Fruit fly (Drosophila melanogaster) whole organism, embryonic: ENCODE results near the gene CG7149.

Experiments used
- CG10321 ChIP-seq: fragments of 200-800 bp; sonication (Bioruptor generic); IDR thresholded peaks from 2 replicates; pipeline ENCODE4 v1.3.6; 2022; ENCODE audit warnings: missing biosample characterization, missing genetic modification characterization
- CG10366 ChIP-seq: fragments of 200-800 bp; sonication (Bioruptor generic); IDR thresholded peaks from 2 replicates; pipeline ENCODE4 v1.3.6; 2022; ENCODE audit warnings: missing biosample characterization, missing genetic modification characterization
- CG11723 ChIP-seq: fragments of 200-800 bp; sonication (Bioruptor generic); optimal IDR thresholded peaks from 2 replicates; lab custom pipeline; 2017; ENCODE audit warnings: missing biosample characterization, mild to moderate bottlenecking, missing genetic modification characterization
- CG15011 ChIP-seq: fragments of 200-800 bp; sonication (Bioruptor generic); optimal IDR thresholded peaks from 3 replicates; lab custom pipeline; 2018; ENCODE audit warnings: missing biosample characterization, mild to moderate bottlenecking, missing genetic modification characterization
- CG15073 ChIP-seq: fragments of 200-800 bp; sonication (Bioruptor generic); optimal IDR thresholded peaks from 2 replicates; lab custom pipeline; 2016; ENCODE audit warnings: missing biosample characterization, missing genetic modification characterization
- CG16863 ChIP-seq: fragments of 200-800 bp; sonication (Bioruptor generic); optimal IDR thresholded peaks from 3 replicates; lab custom pipeline; 2016; ENCODE audit warnings: missing biosample characterization, missing genetic modification characterization
- CG17612 ChIP-seq: fragments of 200-800 bp; sonication (Bioruptor generic); IDR thresholded peaks from 2 replicates; pipeline ENCODE4 v1.3.6; 2022; ENCODE audit warnings: missing biosample characterization, missing genetic modification characterization
- CG2889 ChIP-seq: fragments of 200-800 bp; sonication (Bioruptor generic); IDR thresholded peaks from 3 replicates; pipeline ENCODE4 v1.3.6; 2022; ENCODE audit warnings: missing biosample characterization, missing genetic modification characterization
- CG32772 ChIP-seq: fragments of 200-800 bp; sonication (Bioruptor generic); IDR thresholded peaks from 2 replicates; pipeline ENCODE4 v1.3.6; 2022; ENCODE audit warnings: missing biosample characterization, missing genetic modification characterization
- CG3281 ChIP-seq: fragments of 200-800 bp; sonication (Bioruptor generic); optimal IDR thresholded peaks from 3 replicates; lab custom pipeline; 2017; ENCODE audit warnings: missing biosample characterization, mild to moderate bottlenecking, missing genetic modification characterization
- CG3407 ChIP-seq: fragments of 200-800 bp; sonication (Bioruptor generic); optimal IDR thresholded peaks from 2 replicates; lab custom pipeline; 2018; ENCODE audit warnings: missing biosample characterization, mild to moderate bottlenecking, missing genetic modification characterization
- CG4360 ChIP-seq: fragments of 200-800 bp; sonication (Bioruptor generic); IDR thresholded peaks from 2 replicates; pipeline ENCODE4 v1.3.6; 2022; ENCODE audit warnings: missing biosample characterization, missing genetic modification characterization
- CG4730 ChIP-seq: fragments of 200-800 bp; sonication (Bioruptor generic); IDR thresholded peaks from 2 replicates; pipeline ENCODE4 v1.3.6; 2022; ENCODE audit warnings: missing biosample characterization, missing genetic modification characterization
- CG7372 ChIP-seq: fragments of 200-800 bp; sonication (Bioruptor generic); IDR thresholded peaks from 2 replicates; pipeline ENCODE4 v1.3.6; 2022; ENCODE audit warnings: missing biosample characterization, missing genetic modification characterization
- CG7556 ChIP-seq: fragments of 200-800 bp; sonication (Bioruptor generic); optimal IDR thresholded peaks from 2 replicates; lab custom pipeline; 2017; ENCODE audit warnings: missing biosample characterization, mild to moderate bottlenecking, missing genetic modification characterization
- CG7963 ChIP-seq: fragments of 200-800 bp; sonication (Bioruptor generic); IDR thresholded peaks from 3 replicates; pipeline ENCODE4 v1.3.6; 2022; ENCODE audit warnings: missing biosample characterization, missing genetic modification characterization; ENCODE audit not compliant: partially characterized antibody
- CG8944 ChIP-seq: fragments of 200-800 bp; sonication (Bioruptor generic); optimal IDR thresholded peaks from 3 replicates; lab custom pipeline; 2016; ENCODE audit warnings: missing biosample characterization, missing genetic modification characterization
- CG9932 ChIP-seq: fragments of 200-800 bp; sonication (Bioruptor generic); IDR thresholded peaks from 2 replicates; pipeline ENCODE4 v1.3.6; 2022; ENCODE audit warnings: missing biosample characterization, missing genetic modification characterization
- Dad ChIP-seq: fragments of 200-800 bp; sonication (Bioruptor generic); optimal IDR thresholded peaks from 3 replicates; lab custom pipeline; 2016; ENCODE audit warnings: missing biosample characterization, missing genetic modification characterization
- Dbx ChIP-seq: fragments of 200-800 bp; sonication (Bioruptor generic); IDR thresholded peaks from 3 replicates; pipeline ENCODE4 v1.3.6; 2022; ENCODE audit warnings: missing biosample characterization, missing genetic modification characterization
- Doc2 ChIP-seq: fragments of 200-800 bp; sonication (Bioruptor generic); IDR thresholded peaks from 2 replicates; pipeline ENCODE4 v1.3.6; 2022; ENCODE audit warnings: missing biosample characterization, missing genetic modification characterization
- Gsc ChIP-seq: fragments of 200-800 bp; sonication (Bioruptor generic); IDR thresholded peaks from 2 replicates; pipeline ENCODE4 v1.3.6; 2022; ENCODE audit warnings: missing biosample characterization, missing genetic modification characterization
- Lim3 ChIP-seq: fragments of 200-800 bp; sonication (Bioruptor generic); IDR thresholded peaks from 2 replicates; pipeline ENCODE4 v1.3.6; 2022; ENCODE audit warnings: missing biosample characterization, missing genetic modification characterization
- Mes4 ChIP-seq: fragments of 200-800 bp; sonication (Bioruptor generic); optimal IDR thresholded peaks from 2 replicates; lab custom pipeline; 2016; ENCODE audit warnings: missing biosample characterization, missing genetic modification characterization
- Mrtf ChIP-seq: fragments of 200-800 bp; sonication (Bioruptor generic); IDR thresholded peaks from 3 replicates; pipeline ENCODE4 v1.3.6; 2022; ENCODE audit warnings: missing biosample characterization, missing genetic modification characterization
- Oaz ChIP-seq: fragments of 200-800 bp; sonication (Bioruptor generic); IDR thresholded peaks from 2 replicates; pipeline ENCODE4 v1.3.6; 2022; ENCODE audit warnings: missing biosample characterization, missing genetic modification characterization
- Poxn ChIP-seq: fragments of 200-800 bp; sonication (Bioruptor generic); IDR thresholded peaks from 2 replicates; pipeline ENCODE4 v1.3.6; 2022; ENCODE audit warnings: missing biosample characterization, missing genetic modification characterization
- Ptx1 ChIP-seq: fragments of 200-800 bp; sonication (Bioruptor generic); IDR thresholded peaks from 2 replicates; pipeline ENCODE4 v1.3.6; 2022; ENCODE audit warnings: missing biosample characterization, missing genetic modification characterization
- TFAM ChIP-seq: fragments of 200-800 bp; sonication (Bioruptor generic); optimal IDR thresholded peaks from 2 replicates; lab custom pipeline; 2017; ENCODE audit warnings: missing biosample characterization, missing genetic modification characterization, inconsistent platforms
- Usf ChIP-seq: fragments of 200-800 bp; sonication (Bioruptor generic); optimal IDR thresholded peaks from 2 replicates; lab custom pipeline; 2017; ENCODE audit warnings: missing genotype, missing biosample characterization, missing genetic modification characterization
- ab ChIP-seq: fragments of 200-800 bp; sonication (Bioruptor generic); optimal IDR thresholded peaks from 2 replicates; lab custom pipeline; 2016; ENCODE audit warnings: missing biosample characterization, missing genetic modification characterization
- br ChIP-seq: fragments of >200 bp; optimal IDR thresholded peaks from 2 replicates; lab custom pipeline; 2017
- chn ChIP-seq: fragments of 200-800 bp; sonication (Bioruptor generic); optimal IDR thresholded peaks from 2 replicates; lab custom pipeline; 2016; ENCODE audit warnings: missing biosample characterization, missing genetic modification characterization
- da ChIP-seq: fragments of 200-800 bp; sonication (Bioruptor generic); optimal IDR thresholded peaks from 2 replicates; lab custom pipeline; 2016; ENCODE audit warnings: missing biosample characterization, missing genetic modification characterization
- ems ChIP-seq: fragments of 200-800 bp; sonication (Bioruptor generic); optimal IDR thresholded peaks from 3 replicates; lab custom pipeline; 2016; ENCODE audit warnings: missing biosample characterization, missing genetic modification characterization
- ewg ChIP-seq: fragments of 200-800 bp; sonication (Bioruptor generic); optimal IDR thresholded peaks from 3 replicates; lab custom pipeline; 2017; ENCODE audit warnings: mild to moderate bottlenecking, missing biosample characterization, missing genetic modification reagents, missing genetic modification characterization
- fd96Cb ChIP-seq: fragments of 200-800 bp; sonication (Bioruptor generic); optimal IDR thresholded peaks from 2 replicates; lab custom pipeline; 2018; ENCODE audit warnings: missing biosample characterization, mild to moderate bottlenecking, missing genetic modification characterization, moderate library complexity
- gfzf ChIP-seq: fragments of 200-800 bp; sonication (Bioruptor generic); optimal IDR thresholded peaks from 2 replicates; lab custom pipeline; 2016; ENCODE audit warnings: missing biosample characterization, mild to moderate bottlenecking, missing genetic modification characterization, moderate library complexity
- h ChIP-seq: fragments of >200 bp; optimal IDR thresholded peaks from 2 replicates; lab custom pipeline; 2017
- insv ChIP-seq, 2 experiments: fragments of 200-800 bp; sonication (Bioruptor generic); optimal IDR thresholded peaks; 3 replicates each; lab custom pipeline; 2016 to 2018; ENCODE audit warnings: missing biosample characterization in 2 of 2, missing genetic modification characterization in 2 of 2
- inv ChIP-seq: fragments of 200-800 bp; sonication (Bioruptor generic); IDR thresholded peaks from 2 replicates; pipeline ENCODE4 v1.3.6; 2022; ENCODE audit warnings: missing biosample characterization, missing genetic modification characterization; ENCODE audit not compliant: partially characterized antibody
- lbe ChIP-seq: fragments of 200-800 bp; sonication (Bioruptor generic); optimal IDR thresholded peaks from 2 replicates; lab custom pipeline; 2016; ENCODE audit warnings: missing biosample characterization, mild to moderate bottlenecking, missing genetic modification characterization
- maf-S ChIP-seq: fragments of 200-800 bp; sonication (Bioruptor generic); optimal IDR thresholded peaks from 2 replicates; lab custom pipeline; 2016; ENCODE audit warnings: missing biosample characterization, missing genetic modification characterization
- mirr ChIP-seq: fragments of 200-800 bp; sonication (Bioruptor generic); optimal IDR thresholded peaks from 3 replicates; lab custom pipeline; 2018; ENCODE audit warnings: missing biosample characterization, mild to moderate bottlenecking, missing genetic modification characterization
- pb ChIP-seq: fragments of 200-800 bp; sonication (Bioruptor generic); optimal IDR thresholded peaks from 3 replicates; lab custom pipeline; 2016; ENCODE audit warnings: missing biosample characterization, missing genetic modification characterization
- phol ChIP-seq: fragments of 200-800 bp; sonication (Bioruptor generic); optimal IDR thresholded peaks from 3 replicates; lab custom pipeline; 2018; ENCODE audit warnings: missing biosample characterization, mild to moderate bottlenecking, missing genetic modification characterization, moderate library complexity
- psq ChIP-seq: fragments of 200-800 bp; sonication (Bioruptor generic); optimal IDR thresholded peaks from 2 replicates; lab custom pipeline; 2017; ENCODE audit warnings: missing biosample characterization, missing genetic modification characterization
- schlank ChIP-seq: fragments of 200-800 bp; sonication (Bioruptor generic); optimal IDR thresholded peaks from 2 replicates; lab custom pipeline; 2018; ENCODE audit warnings: missing biosample characterization, mild to moderate bottlenecking, missing genetic modification characterization
- sna ChIP-seq: fragments of 200-800 bp; sonication (Bioruptor generic); IDR thresholded peaks from 2 replicates; pipeline ENCODE4 v1.3.6; 2022; ENCODE audit warnings: missing biosample characterization, missing genetic modification characterization; ENCODE audit not compliant: partially characterized antibody
- unc-4 ChIP-seq: fragments of 200-800 bp; sonication (Bioruptor generic); IDR thresholded peaks from 2 replicates; pipeline ENCODE4 v1.3.6; 2022; ENCODE audit warnings: missing biosample characterization, missing genetic modification characterization; ENCODE audit not compliant: partially characterized antibody
- vvl ChIP-seq: fragments of 200-800 bp; sonication (Bioruptor generic); IDR thresholded peaks from 2 replicates; pipeline ENCODE4 v1.3.6; 2022; ENCODE audit warnings: missing biosample characterization, missing genetic modification characterization

CG7149 gene

dm6 chr2L:7799804-7800433 lies 9.6 kb upstream of the CG7149 start, which contains the start of the genes Herp and r2d2 (continued):
- TF ChIP-seq CG16863 (GFP tag; lab: Kevin White, UChicago) (peak; percentile 85), CG15011 (peak; percentile 76), phol (tag; lab: Kevin White, UChicago) (peak; percentile 90), lbe (GFP tag; lab: Kevin White, UChicago) (peak; percentile 8), inv (GFP tag; lab: Robert Waterston, UW) (peak; percentile 73), CG32772 (GFP tag; lab: Robert Waterston, UW) (peak; percentile 92), CG7963 (no peak), CG8944 (GFP tag; lab: Kevin White, UChicago) (peak; percentile 93), unc-4 (GFP tag; lab: Robert Waterston, UW) (peak; percentile 85), sna (GFP tag; lab: Robert Waterston, UW) (peak; percentile 80), Ptx1 (peak; percentile 91), CG3281 (GFP tag; lab: Kevin White, UChicago) (peak; percentile 92), ab (peak; percentile 73), CG10366 (GFP tag; lab: Robert Waterston, UW) (peak; percentile 74), h (lab: Kevin White, UChicago) (no peak), pb (peak; percentile 93), mirr (GFP tag; lab: Kevin White, UChicago) (peak; percentile 93), TFAM (peak; percentile 50), Poxn (GFP tag; lab: Robert Waterston, UW) (peak; percentile 83), CG10321 (GFP tag; lab: Robert Waterston, UW) (0 out of 2 replicates have a peak, but pooled peaks have one; percentile 24), schlank (peak; percentile 85), Doc2 (GFP tag; lab: Robert Waterston, UW) (no peak; the same call in none of the 2 replicates), vvl (GFP tag; lab: Robert Waterston, UW) (peak; percentile 83), CG4360 (GFP tag; lab: Robert Waterston, UW) (no peak; the same call in 1 of the 2 replicates), Usf (GFP tag; lab: Kevin White, UChicago) (peak; percentile 80), da (GFP tag; lab: Kevin White, UChicago) (peak; percentile 83), chn (GFP tag; lab: Kevin White, UChicago) (peak; percentile 91), psq (GFP tag; lab: Kevin White, UChicago) (peak; percentile 54), ewg (GFP tag; lab: Kevin White, UChicago) (peak; percentile 79), CG7372 (GFP tag; lab: Robert Waterston, UW) (peak; percentile 92), CG17612 (GFP tag; lab: Robert Waterston, UW) (peak; percentile 43; the same call in 1 of the 2 replicates), CG3407 (GFP tag; lab: Kevin White, UChicago) (peak; percentile 65), ems (peak; percentile 91), br (lab: Kevin White, UChicago) (no peak), CG2889 (GFP tag; lab: Robert Waterston, UW) (peak; percentile 58; the same call in 2 of the 3 replicates), insv (GFP tag; optimal IDR thresholded peaks at IDR 0.05; lab: Kevin White, UChicago) (peak in 1 of 2 experiments; percentile 69), Mes4 (GFP tag; lab: Kevin White, UChicago) (peak; percentile 86), CG4730 (GFP tag; lab: Robert Waterston, UW) (peak; percentile 78), Lim3 (peak; percentile 52; the same call in 1 of the 2 replicates), CG11723 (GFP tag; lab: Kevin White, UChicago) (peak; percentile 85), fd96Cb (tag; lab: Kevin White, UChicago) (peak; percentile 81), CG9932 (GFP tag; lab: Robert Waterston, UW) (peak; percentile 95), maf-S (GFP tag; lab: Kevin White, UChicago) (peak; percentile 93), Dbx (peak; percentile 94), Mrtf (GFP tag; lab: Robert Waterston, UW) (peak; percentile 83; the same call in 2 of the 3 replicates), CG7556 (peak; percentile 87), gfzf (GFP tag; lab: Kevin White, UChicago) (peak; percentile 38), CG15073 (GFP tag; lab: Kevin White, UChicago) (peak; percentile 55), Gsc (no peak; the same call in 1 of the 2 replicates), Dad (GFP tag; lab: Kevin White, UChicago) (peak; percentile 91), Oaz (GFP tag; lab: Robert Waterston, UW) (peak; percentile 79)
